Worm (Caenorhabditis elegans) whole organism, young adult: Measurements from ENCODE around the gene sru-7.

ENCODE experiments used
- F10E7.11 ChIP-seq: sonication (generic microtip); optimal IDR thresholded peaks from 2 replicates; lab custom pipeline; 2017; ENCODE audit warnings: mild to moderate bottlenecking, missing genetic modification characterization, moderate library complexity, missing compliant biosample characterization
- F23B12.7 ChIP-seq: sonication (generic microtip); optimal IDR thresholded peaks from 2 replicates; lab custom pipeline; 2017; ENCODE audit warnings: missing genetic modification characterization, mild to moderate bottlenecking, missing compliant biosample characterization, antibody characterized with exemption, moderate library complexity; ENCODE audit not compliant: insufficient read depth
- F33H1.4 ChIP-seq: fragments of 200-800 bp; sonication (Bioruptor generic); IDR thresholded peaks from 2 replicates; pipeline ENCODE4 v1.3.6; 2022; ENCODE audit warnings: missing genetic modification reagents, missing genetic modification characterization, missing compliant biosample characterization
- F39B2.1 ChIP-seq: fragments of 200-800 bp; sonication (Bioruptor generic); IDR thresholded peaks from 2 replicates; pipeline ENCODE4 v1.3.6; 2022; ENCODE audit warnings: missing genetic modification reagents, missing genetic modification characterization, missing compliant biosample characterization
- F57C9.4 ChIP-seq: sonication (generic microtip); optimal IDR thresholded peaks from 2 replicates; lab custom pipeline; 2017; ENCODE audit warnings: mild to moderate bottlenecking, missing genetic modification characterization, missing compliant biosample characterization
- T07F8.4 ChIP-seq: sonication (generic microtip); optimal IDR thresholded peaks from 2 replicates; lab custom pipeline; 2016; ENCODE audit warnings: mild to moderate bottlenecking, missing genetic modification characterization, moderate library complexity, missing compliant biosample characterization
- Y53G8AR.9 ChIP-seq: fragments of 200-800 bp; sonication (Bioruptor generic); conservative IDR thresholded peaks from 2 replicates; pipeline ENCODE4 v1.3.6; 2022; ENCODE audit warnings: missing genetic modification reagents, missing genetic modification characterization, missing compliant biosample characterization
- Y56A3A.18 ChIP-seq: fragments of 200-800 bp; sonication (Bioruptor generic); IDR thresholded peaks from 2 replicates; pipeline ENCODE4 v1.3.6; 2022; ENCODE audit warnings: missing genetic modification reagents, missing genetic modification characterization, missing compliant biosample characterization
- Y79H2A.3 ChIP-seq: fragments of 200-800 bp; sonication (Bioruptor generic); conservative IDR thresholded peaks from 2 replicates; pipeline ENCODE4 v1.3.6; 2022; ENCODE audit warnings: missing genetic modification reagents, missing genetic modification characterization, missing compliant biosample characterization
- atf-7 ChIP-seq: sonication (generic microtip); optimal IDR thresholded peaks from 2 replicates; lab custom pipeline; 2017; ENCODE audit warnings: mild to moderate bottlenecking, missing genetic modification characterization, missing compliant biosample characterization
- athp-1 ChIP-seq: sonication (generic microtip); optimal IDR thresholded peaks from 2 replicates; lab custom pipeline; 2017; ENCODE audit warnings: mild to moderate bottlenecking, missing genetic modification characterization, missing compliant biosample characterization
- attf-5 ChIP-seq: fragments of 200-800 bp; sonication (Bioruptor generic); optimal IDR thresholded peaks from 2 replicates; lab custom pipeline; 2018; ENCODE audit warnings: mild to moderate bottlenecking, missing genetic modification characterization, missing compliant biosample characterization
- bed-1 ChIP-seq: fragments of 200-800 bp; sonication (Bioruptor generic); IDR thresholded peaks from 2 replicates; pipeline ENCODE4 v1.3.6; 2022; ENCODE audit warnings: missing genetic modification reagents, missing genetic modification characterization, missing compliant biosample characterization
- ceh-40 ChIP-seq: fragments of 200-800 bp; sonication (Bioruptor generic); IDR thresholded peaks from 2 replicates; pipeline ENCODE4 v1.3.6; 2022; ENCODE audit warnings: missing genetic modification characterization, missing compliant biosample characterization
- die-1 ChIP-seq: sonication (generic microtip); optimal IDR thresholded peaks from 2 replicates; lab custom pipeline; 2016; ENCODE audit warnings: missing genotype, mild to moderate bottlenecking, missing genetic modification characterization, missing compliant biosample characterization
- dpl-1 ChIP-seq: fragments of 150-350 bp; optimal IDR thresholded peaks from 2 replicates; lab custom pipeline; 2014; ENCODE audit warnings: missing biosample characterization, missing genetic modification reagents, missing genetic modification characterization
- efl-1 ChIP-seq: fragments of 150-350 bp; optimal IDR thresholded peaks from 2 replicates; lab custom pipeline; 2014; ENCODE audit warnings: missing biosample characterization, missing genetic modification reagents, missing genetic modification characterization
- egrh-3 ChIP-seq: fragments of 200-800 bp; sonication (Bioruptor generic); IDR thresholded peaks from 2 replicates; pipeline ENCODE4 v1.3.6; 2022; ENCODE audit warnings: missing genetic modification reagents, missing genetic modification characterization, missing compliant biosample characterization
- ekl-4 ChIP-seq: fragments of 200-800 bp; sonication (Bioruptor generic); IDR thresholded peaks from 2 replicates; pipeline ENCODE4 v1.3.6; 2022; ENCODE audit warnings: missing genetic modification reagents, missing genetic modification characterization, missing compliant biosample characterization
- hlh-26 ChIP-seq: fragments of 200-800 bp; sonication (Bioruptor generic); conservative IDR thresholded peaks from 2 replicates; pipeline ENCODE4 v1.3.6; 2022; ENCODE audit warnings: missing genetic modification reagents, missing genetic modification characterization, missing compliant biosample characterization
- hmg-1.2 ChIP-seq: fragments of 200-800 bp; sonication (Bioruptor generic); IDR thresholded peaks from 2 replicates; pipeline ENCODE4 v1.3.6; 2022; ENCODE audit warnings: missing genetic modification reagents, missing genetic modification characterization, missing compliant biosample characterization
- hsf-1 ChIP-seq: fragments of 200-800 bp; sonication (Bioruptor generic); IDR thresholded peaks from 2 replicates; pipeline ENCODE4 v1.3.6; 2022; ENCODE audit warnings: missing genetic modification reagents, missing genetic modification characterization, missing compliant biosample characterization
- let-526 ChIP-seq: fragments of 200-800 bp; sonication (Bioruptor generic); IDR thresholded peaks from 2 replicates; pipeline ENCODE4 v1.3.6; 2022; ENCODE audit warnings: missing genetic modification reagents, missing genetic modification characterization, missing compliant biosample characterization
- let-607 ChIP-seq, 2 experiments: fragments of 200-800 bp in 1 of 2; sonication (Bioruptor generic) in 1 of 2; sonication (generic microtip) in 1 of 2; optimal IDR thresholded peaks; 2 replicates each; lab custom pipeline; 2016 to 2018; ENCODE audit warnings: mild to moderate bottlenecking in 2 of 2, missing compliant biosample characterization in 2 of 2, missing genetic modification characterization in 2 of 2, moderate library complexity in 2 of 2, missing genotype in 1 of 2
- lin-26 ChIP-seq: fragments of 200-800 bp; sonication (Bioruptor generic); IDR thresholded peaks from 2 replicates; pipeline ENCODE4 v1.3.6; 2022; ENCODE audit warnings: missing genetic modification reagents, missing genetic modification characterization, missing compliant biosample characterization
- lin-35 ChIP-seq, 3 experiments: fragments of 150-350 bp in 2 of 3; sonication (generic microtip) in 1 of 3; optimal IDR thresholded peaks; 2 replicates each; lab custom pipeline; 2014 to 2018; ENCODE audit warnings: missing biosample characterization in 3 of 3, missing genetic modification characterization in 3 of 3, missing genetic modification reagents in 3 of 3
- lir-1 ChIP-seq: fragments of 200-800 bp; sonication (Bioruptor generic); conservative IDR thresholded peaks from 2 replicates; pipeline ENCODE4 v1.3.6; 2022; ENCODE audit warnings: missing genetic modification reagents, missing genetic modification characterization, missing compliant biosample characterization
- madf-10 ChIP-seq: sonication (generic microtip); optimal IDR thresholded peaks from 2 replicates; lab custom pipeline; 2016; ENCODE audit warnings: mild to moderate bottlenecking, missing genetic modification characterization, missing compliant biosample characterization
- madf-3 ChIP-seq: fragments of 200-800 bp; sonication (Bioruptor generic); IDR thresholded peaks from 2 replicates; pipeline ENCODE4 v1.3.6; 2022; ENCODE audit warnings: missing genetic modification reagents, missing genetic modification characterization, missing compliant biosample characterization
- madf-8 ChIP-seq: fragments of 200-800 bp; sonication (Bioruptor generic); conservative IDR thresholded peaks from 2 replicates; pipeline ENCODE4 v1.3.6; 2022; ENCODE audit warnings: missing genetic modification reagents, missing genetic modification characterization, missing compliant biosample characterization
- nfya-1 ChIP-seq: sonication (generic microtip); optimal IDR thresholded peaks from 2 replicates; lab custom pipeline; 2017; ENCODE audit warnings: antibody characterized with exemption, missing compliant biosample characterization, missing genetic modification characterization, borderline replicate concordance; ENCODE audit not compliant: insufficient read depth
- nfya-2 ChIP-seq: fragments of 200-800 bp; sonication (Bioruptor generic); IDR thresholded peaks from 2 replicates; pipeline ENCODE4 v1.3.6; 2022; ENCODE audit warnings: missing genetic modification reagents, missing genetic modification characterization, missing compliant biosample characterization
- nhr-27 ChIP-seq: fragments of 200-800 bp; sonication (Bioruptor generic); optimal IDR thresholded peaks from 2 replicates; lab custom pipeline; 2018; ENCODE audit warnings: mild to moderate bottlenecking, missing genetic modification characterization, moderate library complexity, missing compliant biosample characterization
- nhr-80 ChIP-seq: sonication (generic microtip); optimal IDR thresholded peaks from 2 replicates; lab custom pipeline; 2016; ENCODE audit warnings: missing genetic modification characterization, missing compliant biosample characterization
- nhr-90 ChIP-seq: sonication (generic microtip); optimal IDR thresholded peaks from 2 replicates; lab custom pipeline; 2016; ENCODE audit warnings: missing genotype, mild to moderate bottlenecking, missing genetic modification characterization, missing compliant biosample characterization
- pha-4 ChIP-seq: fragments of 150-350 bp; sonication (generic microtip); optimal IDR thresholded peaks from 2 replicates; lab custom pipeline; 2014; ENCODE audit warnings: missing biosample characterization, missing genetic modification reagents, missing genetic modification characterization
- rpc-1 ChIP-seq, 2 experiments: fragments of 150-350 bp in 1 of 2; sonication (generic microtip) in 1 of 2; optimal IDR thresholded peaks; 2 replicates each; lab custom pipeline; 2014 to 2018; ENCODE audit warnings: missing biosample characterization in 1 of 2, missing genetic modification characterization in 1 of 2, missing genetic modification reagents in 1 of 2, missing genotype in 1 of 2
- sea-2 ChIP-seq: fragments of 200-800 bp; sonication (Bioruptor generic); IDR thresholded peaks from 2 replicates; pipeline ENCODE4 v1.3.6; 2022; ENCODE audit warnings: missing genetic modification characterization, missing compliant biosample characterization
- snpc-1.1 ChIP-seq: sonication (generic microtip); optimal IDR thresholded peaks from 2 replicates; lab custom pipeline; 2017; ENCODE audit warnings: missing genetic modification characterization, mild to moderate bottlenecking, missing compliant biosample characterization, antibody characterized with exemption, moderate library complexity, missing genotype, missing genetic modification reagents; ENCODE audit not compliant: insufficient read depth
- snpc-3.4 ChIP-seq: sonication (generic microtip); optimal IDR thresholded peaks from 2 replicates; lab custom pipeline; 2017; ENCODE audit warnings: missing genetic modification characterization, mild to moderate bottlenecking, missing compliant biosample characterization, antibody characterized with exemption, moderate library complexity, missing genotype, missing genetic modification reagents
- unc-62 ChIP-seq: fragments of 150-350 bp; optimal IDR thresholded peaks from 2 replicates; lab custom pipeline; 2014; ENCODE audit warnings: missing biosample characterization, missing genetic modification reagents, missing genetic modification characterization
- xnd-1 ChIP-seq: sonication (generic microtip); optimal IDR thresholded peaks from 2 replicates; lab custom pipeline; 2016; ENCODE audit warnings: missing genotype, missing genetic modification reagents, missing genetic modification characterization, missing compliant biosample characterization
- zfh-2 ChIP-seq: fragments of 200-800 bp; sonication (Bioruptor generic); conservative IDR thresholded peaks from 2 replicates; pipeline ENCODE4 v1.3.6; 2022; ENCODE audit warnings: missing genetic modification reagents, missing genetic modification characterization, missing compliant biosample characterization
- ztf-26 ChIP-seq: sonication (generic microtip); optimal IDR thresholded peaks from 2 replicates; lab custom pipeline; 2017; ENCODE audit warnings: missing genetic modification characterization, missing compliant biosample characterization

sru-7 gene

ce11 chrIV:8511056-8511455 lies 18.7 kb downstream of the sru-7 start, which contains the start of gene mes-6 (continued):
- TF ChIP-seq madf-8 (GFP tag; lab: Robert Waterston, UW) (peak; percentile 73), hsf-1 (GFP tag; lab: Robert Waterston, UW) (no peak), snpc-3.4 (tag; lab: Kevin White, UChicago) (peak; percentile 81), sea-2 (GFP tag; lab: Robert Waterston, UW) (no peak), efl-1 (GFP tag; lab: Kevin White, UChicago) (peak; percentile 92), F57C9.4 (tag; lab: Kevin White, UChicago) (no peak), madf-10 (tag; lab: Kevin White, UChicago) (no peak), hlh-26 (GFP tag; lab: Robert Waterston, UW) (no peak), Y79H2A.3 (no peak), F23B12.7 (tag; lab: Kevin White, UChicago) (peak; percentile 72), ztf-26 (tag; lab: Kevin White, UChicago) (no peak), nfya-2 (GFP tag; lab: Robert Waterston, UW) (no peak), nhr-80 (tag; lab: Kevin White, UChicago) (no peak), F10E7.11 (no peak), nhr-27 (tag; lab: Kevin White, UChicago) (no peak), F39B2.1 (GFP tag; lab: Robert Waterston, UW) (no peak), let-607 (tag; optimal IDR thresholded peaks at IDR 0.05; lab: Kevin White, UChicago) (no peak), xnd-1 (tag; lab: Kevin White, UChicago) (peak; percentile 59), ekl-4 (GFP tag; lab: Robert Waterston, UW) (no peak), zfh-2 (GFP tag; lab: Robert Waterston, UW) (no peak), pha-4 (no peak), athp-1 (tag; lab: Kevin White, UChicago) (no peak), nfya-1 (no peak), hmg-1.2 (GFP tag; lab: Robert Waterston, UW) (peak; percentile 39; the same call in 1 of the 2 replicates), madf-3 (GFP tag; lab: Robert Waterston, UW) (no peak), let-526 (GFP tag; lab: Robert Waterston, UW) (no peak), Y53G8AR.9 (no peak), ceh-40 (GFP tag; lab: Robert Waterston, UW) (no peak), die-1 (no peak), egrh-3 (no peak), dpl-1 (GFP tag; lab: Kevin White, UChicago) (peak; percentile 85)
- TF ChIP-seq, all 124 proteins: peak for 22

ce11 chrIV:8512679-8513078 lies 20.3 kb downstream of the sru-7 start, which contains the start of gene C09G4.4:
TSS of gene C09G4.4 (plus strand) at chrIV:8512979.
- TF ChIP-seq Y56A3A.18 (no peak), let-526 (GFP tag; lab: Robert Waterston, UW) (no peak), T07F8.4 (tag; lab: Kevin White, UChicago) (no peak), F23B12.7 (tag; lab: Kevin White, UChicago) (no peak), die-1 (no peak), rpc-1 (optimal IDR thresholded peaks at IDR 0.05; lab: Kevin White, UChicago) (no peak), rpc-1 (tag; optimal IDR thresholded peaks at IDR 0.05; lab: Kevin White, UChicago) (no peak), F33H1.4 (0 out of 2 replicates have a peak, but pooled peaks have one; percentile 5), snpc-1.1 (tag; lab: Kevin White, UChicago) (no peak), lin-26 (GFP tag; lab: Robert Waterston, UW) (0 out of 2 replicates have a peak, but pooled peaks have one; percentile 56), lir-1 (no peak), F39B2.1 (GFP tag; lab: Robert Waterston, UW) (no peak), attf-5 (no peak), bed-1 (GFP tag; lab: Robert Waterston, UW) (no peak), atf-7 (tag; lab: Kevin White, UChicago) (no peak), athp-1 (tag; lab: Kevin White, UChicago) (peak; percentile 9), ceh-40 (GFP tag; lab: Robert Waterston, UW) (no peak), nhr-90 (tag; lab: Kevin White, UChicago) (no peak), lin-35 (GFP tag; optimal IDR thresholded peaks at IDR 0.05; lab: Kevin White, UChicago) (no peak), unc-62 (GFP tag; lab: Kevin White, UChicago) (no peak)
